Worm (Caenorhabditis elegans): ENCODE measurements around the gene Y45F3A.5.

The Y45F3A.5 gene

DNA sequence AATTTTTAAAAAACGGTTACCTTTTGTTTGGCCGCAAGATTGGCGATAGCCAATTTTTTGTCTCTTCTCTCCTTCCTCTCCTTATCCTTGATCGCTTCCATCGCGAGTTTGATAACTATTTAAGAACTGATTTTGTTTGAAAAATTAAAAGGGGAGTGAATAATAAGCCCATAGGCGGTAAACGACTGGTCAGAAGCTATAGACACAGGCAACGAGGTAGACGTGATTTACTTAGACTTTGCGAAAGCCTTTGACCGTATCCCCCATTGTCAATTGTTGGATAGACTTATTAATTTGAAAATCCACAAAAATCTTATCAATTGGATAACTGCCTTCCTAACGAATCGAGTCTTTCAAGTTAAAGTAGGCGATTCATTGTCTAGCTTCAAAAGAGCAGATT, at the start of gene Y45F3A.5:
TSS of gene Y45F3A.5 (minus strand) at position 101 of the 400 bp plus-strand sequence.
- TF ChIP-seq him-1 (tag; optimal IDR thresholded peaks at IDR 0.05), result no peak
- TF ChIP-seq dao-5 (tag; optimal IDR thresholded peaks at IDR 0.05), result no peak
- no peak for TF ChIP-seq W03F9.2 (tag; optimal IDR thresholded peaks at IDR 0.05)

DNA sequence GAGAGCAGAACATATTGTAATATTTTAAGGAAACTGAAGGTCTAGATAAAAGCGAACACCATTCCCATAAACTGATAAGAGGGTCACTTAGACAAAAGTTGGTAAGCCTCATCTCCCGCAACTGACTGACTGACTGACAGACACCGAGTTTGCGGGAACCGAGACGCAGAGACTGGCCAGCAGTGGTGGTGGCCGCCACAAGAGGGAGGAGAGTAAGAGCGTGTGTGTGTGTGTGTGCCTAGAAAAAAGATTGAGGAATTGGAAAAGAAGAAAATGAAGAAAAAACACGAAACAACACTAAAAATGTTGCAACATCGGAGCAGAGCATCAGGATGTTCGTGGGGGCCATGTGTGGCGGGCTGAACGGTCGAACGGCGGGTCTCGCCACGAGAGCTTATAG, 48.4 kb upstream of the Y45F3A.5 start:
- TF ChIP-seq him-1 (tag; optimal IDR thresholded peaks at IDR 0.05) (no peak), W03F9.2 (tag; optimal IDR thresholded peaks at IDR 0.05) (no peak), dao-5 (tag; optimal IDR thresholded peaks at IDR 0.05) (no peak)

DNA sequence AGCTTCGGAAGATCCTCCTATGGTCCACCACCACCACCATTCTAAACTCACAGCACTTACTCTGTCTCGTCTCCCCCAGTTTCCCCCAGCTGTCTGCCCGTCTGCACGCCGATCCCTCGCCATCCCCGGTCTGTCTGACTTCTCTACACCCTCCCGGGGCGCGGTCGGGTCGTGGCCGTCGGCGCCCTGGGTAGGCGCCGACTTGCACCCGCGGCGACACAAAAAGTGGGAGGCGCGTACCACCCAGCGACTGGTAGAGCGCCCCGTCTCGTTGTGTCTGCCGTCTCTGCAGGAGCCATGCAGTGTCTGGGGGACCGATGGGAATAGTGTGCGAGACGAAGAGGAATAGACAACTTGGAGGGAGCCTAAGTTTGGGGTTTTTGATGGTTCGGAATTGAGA, 47.9 kb upstream of the Y45F3A.5 start:
- TF ChIP-seq W03F9.2 (tag; optimal IDR thresholded peaks at IDR 0.05) (no peak), dao-5 (tag; optimal IDR thresholded peaks at IDR 0.05) (peak; percentile 64), him-1 (tag; optimal IDR thresholded peaks at IDR 0.05) (no peak)

DNA sequence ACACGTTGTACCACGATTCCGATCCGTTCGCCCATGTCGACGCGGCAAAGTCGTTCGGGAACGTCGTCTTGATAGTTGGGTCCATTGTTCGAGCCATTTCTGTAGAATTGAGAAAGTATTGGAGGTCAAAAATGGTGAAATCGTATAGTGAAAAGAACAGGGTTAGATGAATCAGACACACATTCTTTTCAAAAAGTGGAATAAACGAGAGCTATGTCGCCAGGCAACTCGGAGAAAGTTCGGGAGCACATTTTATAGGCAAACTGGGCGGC, 47.2 kb upstream of the Y45F3A.5 start, which contains the start of gene Y39A1A.9:
TSS of gene Y39A1A.9 (minus strand) at position 99 of the 272 bp plus-strand sequence.
- TF ChIP-seq him-1 (tag; optimal IDR thresholded peaks at IDR 0.05) (no peak), dao-5 (tag; optimal IDR thresholded peaks at IDR 0.05) (no peak), W03F9.2 (tag; optimal IDR thresholded peaks at IDR 0.05) (no peak)

DNA sequence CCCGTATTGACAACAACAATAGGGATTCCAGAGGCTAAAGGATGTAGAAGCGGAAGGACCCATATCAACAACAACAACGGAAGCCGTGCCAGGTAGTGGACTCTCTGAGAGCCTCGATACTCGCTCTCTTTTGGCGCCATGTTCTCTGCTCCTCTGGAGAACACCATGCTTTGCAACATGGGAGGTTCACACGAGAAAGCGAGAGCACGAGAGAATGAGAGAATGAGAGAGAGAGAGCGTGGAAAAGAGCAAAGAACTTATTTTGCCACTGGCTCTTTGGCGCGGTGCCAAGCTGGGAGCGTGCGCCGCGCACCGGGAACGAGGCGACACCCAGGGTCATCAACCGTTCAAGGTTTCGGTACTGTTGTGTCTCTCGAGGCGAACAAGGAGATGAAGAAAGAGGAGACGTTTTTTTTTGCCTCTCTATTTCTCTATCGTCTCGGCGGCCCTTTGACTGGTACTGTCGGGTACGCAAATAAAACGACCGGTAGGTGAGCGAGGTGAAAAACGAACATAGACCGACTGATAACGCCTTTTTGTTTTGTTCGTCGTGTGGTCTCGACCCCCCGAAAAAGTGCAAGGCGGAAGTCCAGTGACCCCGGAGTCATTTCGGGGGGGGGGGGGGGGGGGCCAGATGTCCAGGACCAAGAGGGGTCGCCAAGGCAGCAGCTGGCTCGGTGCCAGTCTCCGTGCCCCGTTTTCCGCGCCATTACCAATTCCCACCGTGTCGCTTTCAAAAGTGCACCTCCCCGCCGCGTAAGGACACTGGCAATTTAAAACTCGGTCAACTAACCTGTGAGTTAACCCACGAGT, 46.7 kb upstream of the Y45F3A.5 start, which contains the start of gene Y39A1A.10:
TSS of gene Y39A1A.10 (plus strand) at position 139 of the 813 bp plus-strand sequence.
- TF ChIP-seq dao-5 (tag; optimal IDR thresholded peaks at IDR 0.05) (no peak), W03F9.2 (tag; optimal IDR thresholded peaks at IDR 0.05) (no peak), him-1 (tag; optimal IDR thresholded peaks at IDR 0.05) (no peak)

DNA sequence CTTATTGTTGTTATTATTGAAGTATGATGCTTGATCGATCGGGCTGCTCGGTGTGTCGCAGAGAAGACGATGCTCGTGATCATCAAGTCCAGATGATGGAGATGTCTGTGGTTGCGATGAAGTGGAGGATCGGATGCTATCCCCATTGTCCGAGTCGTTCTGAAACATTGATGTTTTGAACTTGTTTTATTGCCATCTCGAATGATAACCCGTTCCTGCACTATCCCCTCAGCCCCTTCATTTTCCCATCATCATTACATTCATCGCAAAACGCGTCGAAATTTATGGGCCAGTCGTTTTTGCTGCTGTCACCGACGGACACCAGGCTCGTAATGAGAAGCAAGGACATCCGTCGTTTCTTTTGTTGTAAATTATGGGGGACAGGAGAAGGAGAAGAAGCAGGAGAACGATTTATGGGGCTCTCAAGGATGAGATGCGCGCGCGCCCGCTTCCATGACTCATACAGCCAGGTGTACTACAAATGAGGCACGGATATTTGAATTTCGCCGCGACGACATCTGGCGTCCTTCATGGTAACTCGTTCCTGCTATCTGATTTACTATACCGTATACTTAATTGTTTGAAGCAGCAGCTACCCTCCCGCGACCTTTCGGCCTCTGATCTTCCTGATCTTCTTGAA, 45.8 kb upstream of the Y45F3A.5 start:
- TF ChIP-seq W03F9.2 (tag; optimal IDR thresholded peaks at IDR 0.05) (no peak), him-1 (tag; optimal IDR thresholded peaks at IDR 0.05) (no peak), dao-5 (tag; optimal IDR thresholded peaks at IDR 0.05) (no peak)

DNA sequence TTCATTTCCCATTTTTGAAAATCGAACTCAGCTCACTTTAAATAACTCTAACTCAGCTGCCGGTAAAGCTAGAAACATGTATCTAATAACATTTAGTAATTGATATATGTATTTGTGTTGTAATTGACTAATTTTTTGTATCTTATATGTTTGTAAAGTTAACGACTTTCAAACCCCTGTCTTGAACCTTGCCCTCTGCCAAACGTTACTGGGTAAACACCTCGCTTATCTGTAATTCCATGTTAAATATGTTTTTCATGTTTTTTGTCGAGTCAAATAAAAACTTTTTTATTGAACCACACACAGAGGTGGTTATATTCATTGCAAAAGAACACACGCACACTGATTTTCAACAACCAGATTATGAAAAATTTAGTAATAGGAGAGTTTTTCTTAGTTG, 43.7 kb upstream of the Y45F3A.5 start:
- TF ChIP-seq W03F9.2 (tag; optimal IDR thresholded peaks at IDR 0.05) (no peak), him-1 (tag; optimal IDR thresholded peaks at IDR 0.05) (no peak), dao-5 (tag; optimal IDR thresholded peaks at IDR 0.05) (no peak)

DNA sequence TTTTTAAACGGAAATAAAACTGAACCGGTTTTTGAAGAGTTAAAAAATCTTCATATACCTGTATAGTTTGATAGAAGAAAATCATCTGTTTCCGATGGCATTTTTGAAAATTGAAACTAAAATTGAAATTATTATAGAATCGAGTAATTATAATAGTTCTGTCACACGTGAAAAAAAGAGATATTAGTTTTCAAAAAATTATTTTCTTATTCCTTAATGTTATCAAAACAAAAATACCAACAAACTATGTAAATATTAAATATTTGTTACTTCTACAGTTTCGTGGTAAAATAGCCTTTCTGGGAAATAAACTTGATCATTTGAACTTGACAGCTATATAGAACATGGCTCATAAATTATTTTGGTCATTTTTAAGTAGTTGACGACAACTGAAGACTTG, 42.9 kb upstream of the Y45F3A.5 start, which contains the start of gene swt-4:
TSS of gene swt-4 (minus strand) at position 101 of the 400 bp plus-strand sequence.
- TF ChIP-seq him-1 (tag; optimal IDR thresholded peaks at IDR 0.05), result no peak
- TF ChIP-seq W03F9.2 (tag; optimal IDR thresholded peaks at IDR 0.05), result no peak
- no peak for TF ChIP-seq dao-5 (tag; optimal IDR thresholded peaks at IDR 0.05)

DNA sequence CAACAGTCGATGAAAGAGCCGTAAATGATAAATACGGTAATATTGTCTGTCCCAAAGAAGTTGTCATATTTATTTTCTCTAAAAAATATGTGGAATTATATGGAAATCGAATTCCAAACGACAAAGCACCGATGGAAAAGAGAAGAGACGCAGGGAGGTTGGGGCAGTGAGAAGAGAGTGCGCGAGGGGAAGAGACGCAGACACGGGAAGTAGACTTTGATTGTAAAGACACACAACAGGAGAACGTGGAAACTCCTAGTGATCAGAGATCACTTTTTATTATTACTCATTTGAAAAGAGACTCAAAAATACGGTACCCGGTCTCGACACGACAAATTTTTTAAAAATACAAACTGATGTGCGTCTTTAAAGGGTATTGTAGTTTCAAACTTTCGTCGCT, 42.2 kb upstream of the Y45F3A.5 start:
- TF ChIP-seq dao-5 (tag; optimal IDR thresholded peaks at IDR 0.05) (no peak), him-1 (tag; optimal IDR thresholded peaks at IDR 0.05) (no peak), W03F9.2 (tag; optimal IDR thresholded peaks at IDR 0.05) (no peak)

DNA sequence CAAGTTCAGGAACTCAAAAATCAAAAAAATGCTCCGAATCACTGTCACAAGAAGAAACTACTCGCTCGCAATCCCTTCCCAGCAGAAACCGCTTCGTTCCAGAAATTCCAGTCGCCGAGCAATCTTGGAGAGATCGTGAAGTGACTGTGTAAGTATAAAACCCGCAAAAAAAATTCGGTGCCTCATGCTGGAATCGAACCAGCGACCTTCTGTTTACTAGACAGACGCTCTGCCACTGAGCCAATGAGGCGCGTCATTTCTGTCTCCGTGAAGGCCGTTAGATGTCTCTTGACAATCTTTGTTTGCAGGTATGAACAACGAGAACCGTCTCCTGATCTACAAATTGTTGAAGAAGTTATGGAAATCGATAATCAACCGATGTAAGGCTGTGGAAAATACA, 38.4 kb upstream of the Y45F3A.5 start:
- TF ChIP-seq him-1 (tag; optimal IDR thresholded peaks at IDR 0.05) (peak; percentile 45), W03F9.2 (tag; optimal IDR thresholded peaks at IDR 0.05) (peak; percentile 5), dao-5 (tag; optimal IDR thresholded peaks at IDR 0.05) (peak; percentile 21)

DNA sequence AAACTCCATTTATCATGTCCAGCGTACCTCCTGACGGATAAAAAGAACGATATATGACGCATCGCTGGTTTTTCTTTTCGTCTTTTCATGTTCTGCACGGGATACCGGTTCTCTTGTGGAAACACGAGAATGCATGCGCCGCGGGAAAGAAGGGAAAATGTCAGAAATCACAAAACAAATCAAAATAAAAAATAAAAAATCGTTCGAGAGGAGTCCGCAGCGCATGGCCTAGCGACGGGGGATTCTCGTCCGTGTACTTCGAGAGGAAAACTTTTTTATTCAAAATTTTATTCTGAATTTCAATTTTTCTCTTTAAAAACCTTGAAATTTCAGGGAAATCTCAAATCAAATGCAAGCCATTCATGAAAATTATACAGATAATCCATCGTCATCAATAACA, 35.1 kb upstream of the Y45F3A.5 start, which contains the start of the genes lron-10 and hpr-9:
TSS of gene lron-10 (minus strand) at position 162 of the 400 bp plus-strand sequence.
TSS of gene hpr-9 (plus strand) at position 344 of the 400 bp plus-strand sequence.
- peak; percentile 78 for TF ChIP-seq him-1 (tag; optimal IDR thresholded peaks at IDR 0.05)
- no peak for TF ChIP-seq dao-5 (tag; optimal IDR thresholded peaks at IDR 0.05)
- peak; percentile 78 for TF ChIP-seq W03F9.2 (tag; optimal IDR thresholded peaks at IDR 0.05)

DNA sequence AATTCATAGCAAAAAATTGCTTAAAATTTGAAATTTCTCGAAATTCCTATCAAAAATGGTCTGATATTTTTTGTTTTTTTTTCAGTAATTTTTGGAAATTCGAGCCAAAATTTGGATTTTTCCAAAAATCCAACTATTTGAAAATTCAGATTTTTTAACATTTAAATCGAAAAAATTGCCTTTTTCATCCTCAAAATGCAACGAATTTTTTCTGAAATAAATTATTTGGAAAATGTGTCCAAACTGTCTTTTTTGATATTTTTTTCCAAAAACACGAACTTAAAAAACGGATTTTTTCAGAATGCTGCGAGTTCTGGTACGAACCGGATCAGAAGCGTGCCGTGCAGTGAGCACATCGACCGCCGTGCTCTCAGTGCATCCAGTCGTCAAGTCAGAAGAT, 29.0 kb upstream of the Y45F3A.5 start, which contains the start of gene mrpl-22:
TSS of gene mrpl-22 (plus strand) at position 301 of the 400 bp plus-strand sequence.
- no peak for TF ChIP-seq W03F9.2 (tag; optimal IDR thresholded peaks at IDR 0.05)
- TF ChIP-seq dao-5 (tag; optimal IDR thresholded peaks at IDR 0.05), result no peak
- no peak for TF ChIP-seq him-1 (tag; optimal IDR thresholded peaks at IDR 0.05)

DNA sequence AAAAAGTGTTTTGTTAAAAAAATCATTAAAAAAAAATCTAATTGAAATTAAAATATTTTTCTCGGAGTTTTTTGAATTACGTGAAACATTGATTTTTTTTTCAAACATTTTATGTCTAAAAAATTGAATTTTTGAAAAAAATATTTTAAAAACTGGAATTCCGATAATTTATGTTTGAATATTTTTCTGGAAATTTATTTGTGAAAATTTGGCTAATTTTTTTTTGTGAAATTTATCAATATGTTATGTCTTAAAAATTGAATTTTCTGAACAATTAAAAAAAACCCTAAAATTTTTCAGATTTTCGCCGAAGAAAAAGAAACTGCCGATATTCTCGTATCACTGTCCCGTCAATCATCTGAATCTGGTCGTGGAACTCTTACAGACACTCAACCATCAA, 26.2 kb upstream of the Y45F3A.5 start, which contains the start of gene Y39A1A.24:
TSS of gene Y39A1A.24 (plus strand) at position 301 of the 400 bp plus-strand sequence.
- TF ChIP-seq W03F9.2 (tag; optimal IDR thresholded peaks at IDR 0.05) (no peak), him-1 (tag; optimal IDR thresholded peaks at IDR 0.05) (no peak), dao-5 (tag; optimal IDR thresholded peaks at IDR 0.05) (no peak)

DNA sequence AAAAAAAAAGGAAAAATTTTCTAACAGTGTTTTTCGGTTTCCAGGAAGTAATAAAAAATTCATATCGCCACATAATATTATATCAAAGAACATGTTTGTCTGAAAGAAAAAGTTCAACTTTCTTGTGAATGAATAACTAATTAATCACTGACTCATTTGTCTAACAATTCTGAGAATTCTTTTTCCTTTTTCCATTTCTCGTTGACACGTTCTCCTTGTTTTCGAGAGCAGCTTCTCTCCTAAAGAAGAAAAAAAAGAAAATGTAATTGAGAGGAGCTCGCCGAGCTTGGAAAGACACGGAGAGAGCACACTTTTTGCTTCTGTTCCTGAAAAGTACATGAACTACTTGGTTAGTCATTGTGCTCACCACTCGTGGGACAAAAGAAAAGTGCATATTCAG, 22.0 kb upstream of the Y45F3A.5 start:
- TF ChIP-seq him-1 (tag; optimal IDR thresholded peaks at IDR 0.05) (no peak), dao-5 (tag; optimal IDR thresholded peaks at IDR 0.05) (no peak), W03F9.2 (tag; optimal IDR thresholded peaks at IDR 0.05) (no peak)
